Worm (Caenorhabditis elegans): Measurements from ENCODE around the gene ZK643.6.
A peak's percentile ranks its signal among the peaks of the same experiment; 100 is the strongest.

The ZK643.6 gene

DNA sequence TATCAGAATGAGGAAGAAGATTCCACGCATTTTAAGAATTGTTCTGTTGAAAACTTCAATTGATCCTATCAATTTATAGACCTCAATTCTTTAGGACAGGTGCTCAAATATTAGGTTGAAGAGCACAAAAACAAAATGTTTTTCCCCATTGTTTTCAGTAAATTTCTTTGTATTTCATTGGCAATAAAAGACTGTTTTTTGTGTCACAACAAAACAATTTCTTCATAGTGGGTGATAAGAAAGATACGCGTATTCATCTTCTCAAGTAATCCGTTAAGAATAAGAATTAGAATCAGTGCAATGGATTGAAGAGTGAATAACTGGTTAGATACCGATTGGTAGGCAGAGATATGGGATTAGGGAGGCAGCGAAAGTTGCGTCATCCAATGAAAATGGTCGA, at the start of gene ZK643.6:
Gene ZK643.6, minus strand, starts transcription at position 101 of the 400 bp plus-strand sequence.
- TF ChIP-seq unc-62 (GFP tag; optimal IDR thresholded peaks at IDR 0.05): no peak
- TF ChIP-seq aly-2 (tag; optimal IDR thresholded peaks at IDR 0.05): no peak
- TF ChIP-seq nfya-1 (tag; optimal IDR thresholded peaks at IDR 0.05; ENCODE audit: insufficient read depth): no peak
- TF ChIP-seq pha-4 (tag; optimal IDR thresholded peaks at IDR 0.05): no peak
- no peak for TF ChIP-seq nhr-237 (tag; optimal IDR thresholded peaks at IDR 0.05)

DNA sequence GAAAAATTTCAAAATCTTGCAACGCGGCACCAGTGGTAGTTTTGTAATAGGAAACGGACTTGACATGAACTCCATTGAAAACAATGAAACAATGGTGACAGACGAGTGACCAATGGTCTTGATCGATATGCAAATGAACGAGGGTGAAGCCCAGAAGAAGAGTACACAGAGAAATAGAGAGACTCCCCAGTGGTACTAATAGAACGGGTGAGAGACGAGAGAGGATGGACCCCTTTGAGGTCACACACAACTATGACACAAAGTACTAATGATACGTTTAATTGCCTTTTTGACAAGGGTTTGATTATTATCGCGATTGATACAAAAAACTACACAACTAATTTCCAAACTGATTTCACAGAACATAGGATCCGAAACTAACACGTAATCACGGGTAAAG, 49.5 kb upstream of the ZK643.6 start, which contains the start of gene F59B2.8:
Gene F59B2.8, minus strand, starts transcription at position 151 of the 400 bp plus-strand sequence.
- TF ChIP-seq daf-12 (tag; optimal IDR thresholded peaks at IDR 0.05) (no peak), R02D3.7 (tag; optimal IDR thresholded peaks at IDR 0.05) (no peak), elt-1 (tag; optimal IDR thresholded peaks at IDR 0.05) (no peak), nhr-43 (tag; optimal IDR thresholded peaks at IDR 0.05; ENCODE audit: poor library complexity, severe bottlenecking) (no peak), snpc-4 (tag; optimal IDR thresholded peaks at IDR 0.05) (no peak), nhr-12 (tag; optimal IDR thresholded peaks at IDR 0.05) (no peak), ZK546.5 (tag; optimal IDR thresholded peaks at IDR 0.05) (no peak), mml-1 (tag; optimal IDR thresholded peaks at IDR 0.05) (no peak), ceh-9 (tag; optimal IDR thresholded peaks at IDR 0.05) (no peak), ceh-16 (tag; optimal IDR thresholded peaks at IDR 0.05) (no peak), skn-1 (tag; optimal IDR thresholded peaks at IDR 0.05) (no peak), pha-4 (tag; optimal IDR thresholded peaks at IDR 0.05) (no peak), nhr-28 (tag; optimal IDR thresholded peaks at IDR 0.05) (no peak), ama-1 (optimal IDR thresholded peaks at IDR 0.05) (no peak), sea-2 (GFP tag; optimal IDR thresholded peaks at IDR 0.05) (no peak), lin-15B (tag; optimal IDR thresholded peaks at IDR 0.05) (no peak), zag-1 (tag; optimal IDR thresholded peaks at IDR 0.05) (no peak), ceh-82 (tag; optimal IDR thresholded peaks at IDR 0.05) (no peak), hmg-11 (tag; optimal IDR thresholded peaks at IDR 0.05) (no peak)

ce11 chrIII:9007183-9007582, 46.6 kb upstream of the ZK643.6 start:
- TF ChIP-seq elt-1 (tag; optimal IDR thresholded peaks at IDR 0.05): no peak
- no peak for TF ChIP-seq nhr-237 (tag; optimal IDR thresholded peaks at IDR 0.05)
- TF ChIP-seq jun-1 (tag; optimal IDR thresholded peaks at IDR 0.05): no peak
- TF ChIP-seq zag-1 (tag; optimal IDR thresholded peaks at IDR 0.05): no peak
- TF ChIP-seq nhr-43 (tag; optimal IDR thresholded peaks at IDR 0.05; ENCODE audit: poor library complexity, severe bottlenecking): no peak
- no peak for TF ChIP-seq aly-2 (tag; optimal IDR thresholded peaks at IDR 0.05)
- TF ChIP-seq eor-1 (tag; optimal IDR thresholded peaks at IDR 0.05): no peak
- peak; percentile 39 for TF ChIP-seq lin-39 (tag; optimal IDR thresholded peaks at IDR 0.05)
- TF ChIP-seq nhr-67 (tag; optimal IDR thresholded peaks at IDR 0.05): no peak
- TF ChIP-seq nhr-12 (tag; optimal IDR thresholded peaks at IDR 0.05): no peak
- peak; percentile 70 for TF ChIP-seq pha-4 (tag; optimal IDR thresholded peaks at IDR 0.05)
- no peak for TF ChIP-seq fos-1 (tag; optimal IDR thresholded peaks at IDR 0.05)
- no peak for TF ChIP-seq mdl-1 (tag; optimal IDR thresholded peaks at IDR 0.05)
- no peak for TF ChIP-seq sea-2 (GFP tag; optimal IDR thresholded peaks at IDR 0.05)
- peak; percentile 53 for TF ChIP-seq pqm-1 (tag; optimal IDR thresholded peaks at IDR 0.05)
- no peak for TF ChIP-seq egl-27 (tag; optimal IDR thresholded peaks at IDR 0.05)
- TF ChIP-seq hmg-11 (tag; optimal IDR thresholded peaks at IDR 0.05): no peak
- peak; percentile 12 for TF ChIP-seq nfya-1 (tag; optimal IDR thresholded peaks at IDR 0.05; ENCODE audit: insufficient read depth)
- TF ChIP-seq nhr-76 (tag; optimal IDR thresholded peaks at IDR 0.05): no peak
- TF ChIP-seq fkh-2 (tag; optimal IDR thresholded peaks at IDR 0.05): no peak
- TF ChIP-seq lsy-12 (tag; optimal IDR thresholded peaks at IDR 0.05): no peak
- TF ChIP-seq ceh-9 (tag; optimal IDR thresholded peaks at IDR 0.05): no peak
- no peak for TF ChIP-seq tbx-2 (tag; optimal IDR thresholded peaks at IDR 0.05)
- TF ChIP-seq unc-62 (GFP tag; optimal IDR thresholded peaks at IDR 0.05): no peak
- no peak for TF ChIP-seq snpc-4 (tag; optimal IDR thresholded peaks at IDR 0.05)
- TF ChIP-seq ztf-4 (tag; optimal IDR thresholded peaks at IDR 0.05): no peak
- TF ChIP-seq nhr-25 (tag; optimal IDR thresholded peaks at IDR 0.05): no peak
- no peak for TF ChIP-seq unc-39 (tag; optimal IDR thresholded peaks at IDR 0.05)
- TF ChIP-seq ZK546.5 (tag; optimal IDR thresholded peaks at IDR 0.05): no peak
- TF ChIP-seq ceh-28 (tag; optimal IDR thresholded peaks at IDR 0.05): no peak
- TF ChIP-seq nhr-28 (tag; optimal IDR thresholded peaks at IDR 0.05): no peak
- no peak for TF ChIP-seq nhr-77 (tag; optimal IDR thresholded peaks at IDR 0.05)
- TF ChIP-seq mml-1 (tag; optimal IDR thresholded peaks at IDR 0.05): no peak
- TF ChIP-seq R02D3.7 (tag; optimal IDR thresholded peaks at IDR 0.05): no peak
- no peak for TF ChIP-seq ama-1 (optimal IDR thresholded peaks at IDR 0.05)
- peak; percentile 27 for TF ChIP-seq egl-5 (tag; optimal IDR thresholded peaks at IDR 0.05)
- TF ChIP-seq fkh-10 (GFP tag; optimal IDR thresholded peaks at IDR 0.05): no peak
- no peak for TF ChIP-seq skn-1 (tag; optimal IDR thresholded peaks at IDR 0.05)
- no peak for TF ChIP-seq nhr-11 (tag; optimal IDR thresholded peaks at IDR 0.05)
- no peak for TF ChIP-seq ceh-82 (tag; optimal IDR thresholded peaks at IDR 0.05)
- no peak for TF ChIP-seq ztf-11 (tag; optimal IDR thresholded peaks at IDR 0.05)
- no peak for TF ChIP-seq ceh-16 (tag; optimal IDR thresholded peaks at IDR 0.05)
- TF ChIP-seq elt-2 (tag; optimal IDR thresholded peaks at IDR 0.05): peak; percentile 61
- no peak for TF ChIP-seq lin-15B (tag; optimal IDR thresholded peaks at IDR 0.05)
